Worm (Caenorhabditis elegans): ENCODE data around the gene clec-178.

clec-178 gene

ce11 chrIV:5666115-5667028, 12.6 kb downstream of the clec-178 start:
- TF ChIP-seq him-1 (tag; optimal IDR thresholded peaks at IDR 0.05) (no peak), W03F9.2 (tag; optimal IDR thresholded peaks at IDR 0.05) (peak; percentile 11)

- TF ChIP-seq him-1 (tag; optimal IDR thresholded peaks at IDR 0.05) (no peak), W03F9.2 (tag; optimal IDR thresholded peaks at IDR 0.05) (no peak), dao-5 (tag; optimal IDR thresholded peaks at IDR 0.05) (no peak)
Observed at ce11 chrIV:5667191-5667590, 13.4 kb downstream of the clec-178 start.

DNA sequence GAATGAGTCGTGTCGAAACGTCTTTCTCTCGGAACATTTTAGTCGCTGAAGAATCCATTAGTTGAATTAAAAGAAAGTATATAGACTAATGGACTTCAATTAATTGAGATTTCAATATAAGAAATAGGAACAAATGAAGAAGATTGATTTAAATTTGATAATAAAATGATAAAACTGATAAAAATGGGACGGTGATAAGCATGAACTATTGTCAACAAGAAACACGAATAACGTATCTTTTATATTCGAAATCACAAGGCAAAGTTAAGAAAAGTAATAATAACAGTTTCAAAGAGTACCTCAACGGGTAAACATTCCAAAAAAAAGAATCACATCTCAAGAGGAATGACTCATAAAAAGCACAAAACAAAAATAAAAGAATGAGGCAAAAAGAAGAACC, 15.7 kb downstream of the clec-178 start, which contains the start of gene T19E7.6:
Gene T19E7.6, minus strand, starts transcription at position 45 of the 400 bp plus-strand sequence.
- TF ChIP-seq dao-5 (tag; optimal IDR thresholded peaks at IDR 0.05) (no peak), him-1 (tag; optimal IDR thresholded peaks at IDR 0.05) (no peak), W03F9.2 (tag; optimal IDR thresholded peaks at IDR 0.05) (no peak)

ce11 chrIV:5671325-5671724, 17.6 kb downstream of the clec-178 start:
- no peak for TF ChIP-seq W03F9.2 (tag; optimal IDR thresholded peaks at IDR 0.05)
- no peak for TF ChIP-seq him-1 (tag; optimal IDR thresholded peaks at IDR 0.05)
- no peak for TF ChIP-seq dao-5 (tag; optimal IDR thresholded peaks at IDR 0.05)

- TF ChIP-seq him-1 (tag; optimal IDR thresholded peaks at IDR 0.05) (no peak), W03F9.2 (tag; optimal IDR thresholded peaks at IDR 0.05) (no peak), dao-5 (tag; optimal IDR thresholded peaks at IDR 0.05) (no peak)
Observed at ce11 chrIV:5674435-5674834, 20.7 kb downstream of the clec-178 start, which contains the start of gene srd-5. Gene srd-5, minus strand, starts transcription at chrIV:5674535.

DNA sequence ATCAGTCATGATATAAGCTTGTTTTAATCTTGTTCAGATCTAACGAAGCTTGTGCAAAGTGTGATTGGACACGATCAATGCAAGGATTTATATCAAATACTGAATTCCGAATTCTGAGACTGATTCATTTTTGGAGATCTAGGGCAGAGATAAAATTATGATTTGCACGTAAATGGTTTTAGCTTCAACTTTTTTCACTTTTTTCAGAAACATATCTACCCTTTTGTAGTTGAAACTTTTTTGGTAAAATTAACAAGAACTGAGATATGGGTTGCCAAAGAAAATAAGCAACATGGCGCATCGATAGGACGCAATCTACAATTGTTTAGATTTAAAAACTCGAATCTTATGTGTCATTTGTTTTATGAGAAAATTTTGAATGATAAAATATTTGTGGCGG, 24.3 kb downstream of the clec-178 start, which contains the start of gene C55C3.4:
Gene C55C3.4, minus strand, starts transcription at position 101 of the 400 bp plus-strand sequence.
- no peak for TF ChIP-seq W03F9.2 (tag; optimal IDR thresholded peaks at IDR 0.05)
- no peak for TF ChIP-seq dao-5 (tag; optimal IDR thresholded peaks at IDR 0.05)
- no peak for TF ChIP-seq him-1 (tag; optimal IDR thresholded peaks at IDR 0.05)

DNA sequence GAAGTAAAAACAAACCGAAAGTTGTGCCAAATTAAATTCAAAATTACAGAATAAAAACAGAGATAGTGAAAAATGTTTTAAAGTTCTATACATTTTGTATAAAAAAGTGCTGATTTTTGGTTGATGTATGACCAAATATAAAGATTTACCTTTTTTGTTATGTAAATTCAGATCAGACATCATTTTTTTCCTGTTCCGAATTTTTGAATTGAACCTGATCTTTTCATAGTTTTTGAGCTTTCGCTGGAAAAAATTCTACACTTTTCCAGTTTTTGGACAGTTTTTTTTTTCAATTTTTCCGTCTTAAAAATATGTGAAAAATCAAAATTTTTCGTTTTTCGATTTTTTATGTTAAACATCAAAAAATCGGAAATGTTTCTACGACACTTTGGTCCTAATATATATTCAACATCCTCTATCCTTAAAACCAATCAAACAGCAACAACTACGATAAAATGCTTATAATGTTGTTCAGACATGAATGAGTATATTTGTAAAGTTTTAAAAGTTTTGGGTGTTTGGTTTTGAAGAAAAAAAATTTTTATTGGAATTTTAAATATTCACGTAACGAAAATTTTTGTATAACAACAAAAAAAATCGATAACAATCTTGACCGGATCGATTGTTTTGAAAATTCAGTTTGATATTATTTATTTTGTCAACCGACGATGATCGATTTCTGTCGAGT, 28.9 kb downstream of the clec-178 start, which contains the start of the genes C55C3.7 and C55C3.6:
Gene C55C3.7, minus strand, starts transcription at position 101 of the 688 bp plus-strand sequence.
Gene C55C3.6, plus strand, starts transcription at position 638 of the 688 bp plus-strand sequence.
- no peak for TF ChIP-seq W03F9.2 (tag; optimal IDR thresholded peaks at IDR 0.05)
- no peak for TF ChIP-seq dao-5 (tag; optimal IDR thresholded peaks at IDR 0.05)
- TF ChIP-seq him-1 (tag; optimal IDR thresholded peaks at IDR 0.05): no peak

DNA sequence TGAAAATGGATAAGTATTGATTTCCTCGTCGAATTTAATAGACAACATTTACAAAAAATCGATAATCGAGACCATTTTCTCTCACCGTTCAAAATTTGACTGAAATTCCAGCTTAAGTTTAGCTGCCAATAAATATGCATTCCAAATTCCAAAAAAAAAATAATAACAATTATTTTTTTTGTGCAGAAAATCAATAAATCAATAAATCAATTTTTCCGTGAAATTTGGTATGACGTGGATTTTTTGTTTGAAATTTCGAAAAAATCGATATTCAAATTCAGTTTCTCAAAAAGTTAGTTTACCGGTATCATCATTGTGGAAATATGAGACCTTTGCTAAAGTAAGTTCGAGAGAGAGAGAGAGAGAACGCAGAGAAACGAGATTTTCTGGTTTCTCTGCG, 31.3 kb downstream of the clec-178 start, which contains the start of gene C55C3.3:
Gene C55C3.3, plus strand, starts transcription at position 274 of the 400 bp plus-strand sequence.
- TF ChIP-seq W03F9.2 (tag; optimal IDR thresholded peaks at IDR 0.05) (no peak), dao-5 (tag; optimal IDR thresholded peaks at IDR 0.05) (no peak), him-1 (tag; optimal IDR thresholded peaks at IDR 0.05) (no peak)

- TF ChIP-seq him-1 (tag; optimal IDR thresholded peaks at IDR 0.05) (no peak), dao-5 (tag; optimal IDR thresholded peaks at IDR 0.05) (no peak), W03F9.2 (tag; optimal IDR thresholded peaks at IDR 0.05) (no peak)
Observed at ce11 chrIV:5690386-5691080, 36.8 kb downstream of the clec-178 start, which contains the start of gene C55C3.8. Gene C55C3.8, plus strand, starts transcription at chrIV:5691030.

DNA sequence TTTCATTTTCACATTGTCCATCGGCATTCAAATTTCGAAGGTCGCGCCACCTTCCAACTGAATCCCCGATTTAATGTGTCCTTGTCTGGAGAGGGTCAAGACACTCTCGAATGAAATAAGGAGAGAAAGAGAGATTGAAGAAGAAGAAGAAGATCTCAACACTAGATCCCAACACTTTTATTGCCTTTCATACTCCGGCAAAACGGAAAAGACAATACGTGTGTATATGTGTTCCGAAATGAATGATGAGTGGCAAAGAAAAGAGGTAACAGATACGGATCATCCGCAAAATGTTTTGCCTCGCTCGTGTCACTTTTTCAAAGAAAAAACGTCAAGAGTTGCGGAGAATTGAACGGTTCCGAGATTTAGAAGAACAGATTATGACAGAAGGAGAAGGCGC, 46.6 kb downstream of the clec-178 start:
- TF ChIP-seq him-1 (tag; optimal IDR thresholded peaks at IDR 0.05): no peak
- no peak for TF ChIP-seq W03F9.2 (tag; optimal IDR thresholded peaks at IDR 0.05)
- no peak for TF ChIP-seq dao-5 (tag; optimal IDR thresholded peaks at IDR 0.05)

- TF ChIP-seq dao-5 (tag; optimal IDR thresholded peaks at IDR 0.05): no peak
- TF ChIP-seq W03F9.2 (tag; optimal IDR thresholded peaks at IDR 0.05): no peak
- no peak for TF ChIP-seq him-1 (tag; optimal IDR thresholded peaks at IDR 0.05)
Observed at ce11 chrIV:5701646-5702045, 47.9 kb downstream of the clec-178 start.

DNA sequence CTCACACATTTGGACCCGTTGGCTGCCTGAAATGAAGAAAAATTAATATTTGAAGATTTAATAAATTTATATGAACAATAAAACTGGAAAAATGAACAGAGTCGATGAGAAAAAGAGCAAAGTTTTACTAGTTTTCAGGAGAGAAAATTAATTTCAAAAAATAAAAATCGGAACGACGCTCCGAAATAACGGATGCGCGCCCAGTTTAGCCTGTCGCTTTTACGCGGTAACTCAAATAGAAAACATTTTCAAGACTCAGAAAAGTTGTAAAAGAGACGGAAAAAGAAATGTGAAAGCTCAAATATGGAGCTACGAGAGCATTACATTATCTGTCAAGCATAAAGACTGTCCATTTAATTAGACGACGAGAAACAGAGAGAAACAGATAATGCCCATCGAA, 49.7 kb downstream of the clec-178 start, which contains the start of the genes C55C3.73 and perm-5:
Gene C55C3.73, minus strand, starts transcription at position 9 of the 400 bp plus-strand sequence.
Gene perm-5, minus strand, starts transcription at position 26 of the 400 bp plus-strand sequence.
- TF ChIP-seq him-1 (tag; optimal IDR thresholded peaks at IDR 0.05) (no peak), dao-5 (tag; optimal IDR thresholded peaks at IDR 0.05) (no peak), W03F9.2 (tag; optimal IDR thresholded peaks at IDR 0.05) (no peak)

DNA sequence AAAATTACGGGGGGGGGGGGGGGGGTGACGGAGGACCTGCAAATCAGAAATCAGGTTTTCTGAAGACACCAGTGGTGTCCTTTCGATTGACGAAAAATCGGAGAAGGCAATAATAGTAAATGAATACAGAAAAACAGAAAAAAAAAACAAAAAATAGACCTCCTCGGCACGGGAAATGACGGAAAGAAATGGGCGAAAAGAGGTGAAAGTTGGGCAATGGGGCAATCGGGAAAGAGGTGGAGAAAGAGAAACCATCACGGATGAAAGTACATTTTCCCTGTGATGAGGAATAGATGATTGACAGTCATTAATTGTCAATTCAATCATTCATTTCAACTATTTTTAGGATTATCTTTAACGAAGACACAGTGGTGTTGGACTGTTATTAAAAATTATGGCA, 50.2 kb downstream of the clec-178 start:
- no peak for TF ChIP-seq him-1 (tag; optimal IDR thresholded peaks at IDR 0.05)
- TF ChIP-seq W03F9.2 (tag; optimal IDR thresholded peaks at IDR 0.05): no peak
- TF ChIP-seq dao-5 (tag; optimal IDR thresholded peaks at IDR 0.05): no peak
